Worm (Caenorhabditis elegans) whole organism, young adult: ENCODE data around the gene F54D5.15.

ENCODE experiments used
- C06A6.2 ChIP-seq: fragments of 200-800 bp; sonication (Bioruptor generic); conservative IDR thresholded peaks from 2 replicates; pipeline ENCODE4 v1.3.6; 2022; ENCODE audit warnings: missing genetic modification characterization, missing compliant biosample characterization
- D2030.7 ChIP-seq: fragments of 200-800 bp; sonication (Bioruptor generic); IDR thresholded peaks from 2 replicates; pipeline ENCODE4 v1.3.6; 2022; ENCODE audit warnings: missing genetic modification reagents, missing genetic modification characterization, missing compliant biosample characterization
- F33H1.4 ChIP-seq: fragments of 200-800 bp; sonication (Bioruptor generic); IDR thresholded peaks from 2 replicates; pipeline ENCODE4 v1.3.6; 2022; ENCODE audit warnings: missing genetic modification reagents, missing genetic modification characterization, missing compliant biosample characterization
- F39B2.1 ChIP-seq: fragments of 200-800 bp; sonication (Bioruptor generic); IDR thresholded peaks from 2 replicates; pipeline ENCODE4 v1.3.6; 2022; ENCODE audit warnings: missing genetic modification reagents, missing genetic modification characterization, missing compliant biosample characterization
- F49E8.2 ChIP-seq: sonication (generic microtip); optimal IDR thresholded peaks from 3 replicates; lab custom pipeline; 2017; ENCODE audit warnings: missing genetic modification characterization, mild to moderate bottlenecking, missing compliant biosample characterization, antibody characterized with exemption, moderate library complexity; ENCODE audit not compliant: insufficient read depth
- F57C9.4 ChIP-seq: sonication (generic microtip); optimal IDR thresholded peaks from 2 replicates; lab custom pipeline; 2017; ENCODE audit warnings: mild to moderate bottlenecking, missing genetic modification characterization, missing compliant biosample characterization
- K11D2.4 ChIP-seq: fragments of 200-800 bp; sonication (Bioruptor generic); IDR thresholded peaks from 2 replicates; pipeline ENCODE4 v1.3.6; 2022; ENCODE audit warnings: missing genetic modification reagents, missing genetic modification characterization, missing compliant biosample characterization
- K12H6.12 ChIP-seq: fragments of 200-800 bp; sonication (Bioruptor generic); optimal IDR thresholded peaks from 2 replicates; lab custom pipeline; 2018; ENCODE audit warnings: mild to moderate bottlenecking, missing genetic modification characterization, missing compliant biosample characterization
- T26A5.8 ChIP-seq: sonication (generic microtip); optimal IDR thresholded peaks from 2 replicates; lab custom pipeline; 2016; ENCODE audit warnings: missing genetic modification characterization, missing compliant biosample characterization
- Y79H2A.3 ChIP-seq: fragments of 200-800 bp; sonication (Bioruptor generic); conservative IDR thresholded peaks from 2 replicates; pipeline ENCODE4 v1.3.6; 2022; ENCODE audit warnings: missing genetic modification reagents, missing genetic modification characterization, missing compliant biosample characterization
- akir-1 ChIP-seq: fragments of 200-800 bp; sonication (Bioruptor generic); optimal IDR thresholded peaks from 2 replicates; lab custom pipeline; 2018; ENCODE audit warnings: mild to moderate bottlenecking, missing genetic modification characterization, moderate library complexity, missing compliant biosample characterization
- aptf-2 ChIP-seq: fragments of 200-800 bp; sonication (Bioruptor generic); conservative IDR thresholded peaks from 2 replicates; pipeline ENCODE4 v1.3.6; 2022; ENCODE audit warnings: missing genetic modification reagents, missing genetic modification characterization, missing compliant biosample characterization
- bed-2 ChIP-seq: fragments of 200-800 bp; sonication (Bioruptor generic); IDR thresholded peaks from 2 replicates; pipeline ENCODE4 v1.3.6; 2022; ENCODE audit warnings: missing genetic modification reagents, missing genetic modification characterization, missing compliant biosample characterization
- ccch-3 ChIP-seq: fragments of 200-800 bp; sonication (Bioruptor generic); optimal IDR thresholded peaks from 2 replicates; lab custom pipeline; 2018; ENCODE audit warnings: mild to moderate bottlenecking, missing genetic modification characterization, missing compliant biosample characterization
- cebp-1 ChIP-seq, 2 experiments: fragments of 200-800 bp in 1 of 2; sonication (Bioruptor generic) in 1 of 2; sonication (generic microtip) in 1 of 2; IDR thresholded peaks in 1 of 2; optimal IDR thresholded peaks in 1 of 2; 2 replicates each; pipeline versions ENCODE4 v1.3.6 to Lab custom; 2017 to 2022; ENCODE audit warnings: missing compliant biosample characterization in 2 of 2, missing genetic modification characterization in 2 of 2, mild to moderate bottlenecking in 1 of 2, missing genetic modification reagents in 1 of 2, moderate library complexity in 1 of 2
- cebp-2 ChIP-seq: fragments of 200-800 bp; sonication (Bioruptor generic); IDR thresholded peaks from 2 replicates; pipeline ENCODE4 v1.3.6; 2022; ENCODE audit warnings: missing genetic modification characterization, missing compliant biosample characterization
- ceh-91 ChIP-seq: fragments of 200-800 bp; sonication (Bioruptor generic); IDR thresholded peaks from 2 replicates; pipeline ENCODE4 v1.3.6; 2022; ENCODE audit warnings: missing genetic modification reagents, missing genetic modification characterization, missing compliant biosample characterization
- die-1 ChIP-seq: sonication (generic microtip); optimal IDR thresholded peaks from 2 replicates; lab custom pipeline; 2016; ENCODE audit warnings: missing genotype, mild to moderate bottlenecking, missing genetic modification characterization, missing compliant biosample characterization
- efl-1 ChIP-seq: fragments of 150-350 bp; optimal IDR thresholded peaks from 2 replicates; lab custom pipeline; 2014; ENCODE audit warnings: missing biosample characterization, missing genetic modification reagents, missing genetic modification characterization
- egl-18 ChIP-seq: fragments of 200-800 bp; sonication (Bioruptor generic); IDR thresholded peaks from 2 replicates; pipeline ENCODE4 v1.3.6; 2022; ENCODE audit warnings: missing genetic modification reagents, missing genetic modification characterization, missing compliant biosample characterization
- egl-44 ChIP-seq: fragments of 200-800 bp; sonication (Bioruptor generic); IDR thresholded peaks from 2 replicates; pipeline ENCODE4 v1.3.6; 2022; ENCODE audit warnings: missing genetic modification reagents, missing genetic modification characterization, missing compliant biosample characterization
- egrh-3 ChIP-seq: fragments of 200-800 bp; sonication (Bioruptor generic); IDR thresholded peaks from 2 replicates; pipeline ENCODE4 v1.3.6; 2022; ENCODE audit warnings: missing genetic modification reagents, missing genetic modification characterization, missing compliant biosample characterization
- ekl-4 ChIP-seq: fragments of 200-800 bp; sonication (Bioruptor generic); IDR thresholded peaks from 2 replicates; pipeline ENCODE4 v1.3.6; 2022; ENCODE audit warnings: missing genetic modification reagents, missing genetic modification characterization, missing compliant biosample characterization
- hsf-1 ChIP-seq: fragments of 200-800 bp; sonication (Bioruptor generic); IDR thresholded peaks from 2 replicates; pipeline ENCODE4 v1.3.6; 2022; ENCODE audit warnings: missing genetic modification reagents, missing genetic modification characterization, missing compliant biosample characterization
- lag-1 ChIP-seq: fragments of 200-800 bp; sonication (Bioruptor generic); IDR thresholded peaks from 2 replicates; pipeline ENCODE4 v1.3.6; 2022; ENCODE audit warnings: missing genetic modification reagents, missing genetic modification characterization, missing compliant biosample characterization
- lin-26 ChIP-seq: fragments of 200-800 bp; sonication (Bioruptor generic); IDR thresholded peaks from 2 replicates; pipeline ENCODE4 v1.3.6; 2022; ENCODE audit warnings: missing genetic modification reagents, missing genetic modification characterization, missing compliant biosample characterization
- lsl-1 ChIP-seq: fragments of 200-800 bp; sonication (Bioruptor generic); optimal IDR thresholded peaks from 2 replicates; lab custom pipeline; 2018; ENCODE audit warnings: mild to moderate bottlenecking, missing genetic modification characterization, moderate library complexity, missing compliant biosample characterization
- madf-3 ChIP-seq: fragments of 200-800 bp; sonication (Bioruptor generic); IDR thresholded peaks from 2 replicates; pipeline ENCODE4 v1.3.6; 2022; ENCODE audit warnings: missing genetic modification reagents, missing genetic modification characterization, missing compliant biosample characterization
- madf-6 ChIP-seq: fragments of 200-800 bp; sonication (Bioruptor generic); IDR thresholded peaks from 2 replicates; pipeline ENCODE4 v1.3.6; 2022; ENCODE audit warnings: missing genetic modification reagents, missing genetic modification characterization, missing compliant biosample characterization
- madf-8 ChIP-seq: fragments of 200-800 bp; sonication (Bioruptor generic); conservative IDR thresholded peaks from 2 replicates; pipeline ENCODE4 v1.3.6; 2022; ENCODE audit warnings: missing genetic modification reagents, missing genetic modification characterization, missing compliant biosample characterization
- mcd-1 ChIP-seq: fragments of 200-800 bp; sonication (Bioruptor generic); IDR thresholded peaks from 2 replicates; pipeline ENCODE4 v1.3.6; 2022; ENCODE audit warnings: missing genetic modification reagents, missing genetic modification characterization, missing compliant biosample characterization
- mes-4 ChIP-seq: sonication (generic microtip); optimal IDR thresholded peaks from 2 replicates; lab custom pipeline; 2016; ENCODE audit warnings: missing genotype, missing genetic modification characterization, missing compliant biosample characterization
- nhr-179 ChIP-seq: sonication (generic microtip); optimal IDR thresholded peaks from 2 replicates; lab custom pipeline; 2016; ENCODE audit warnings: mild to moderate bottlenecking, missing genetic modification characterization, missing compliant biosample characterization
- somi-1 ChIP-seq: fragments of 200-800 bp; sonication (Bioruptor generic); optimal IDR thresholded peaks from 2 replicates; lab custom pipeline; 2018; ENCODE audit warnings: mild to moderate bottlenecking, missing genetic modification characterization, missing compliant biosample characterization
- sptf-2 ChIP-seq: fragments of 200-800 bp; sonication (Bioruptor generic); optimal IDR thresholded peaks from 2 replicates; lab custom pipeline; 2018; ENCODE audit warnings: mild to moderate bottlenecking, missing genetic modification characterization, missing compliant biosample characterization
- tbp1 ChIP-seq: fragments of 200-800 bp; sonication (Bioruptor generic); optimal IDR thresholded peaks from 2 replicates; lab custom pipeline; 2018; ENCODE audit warnings: mild to moderate bottlenecking, missing genetic modification characterization, missing compliant biosample characterization
- tbx-9 ChIP-seq: sonication (generic microtip); optimal IDR thresholded peaks from 2 replicates; lab custom pipeline; 2016; ENCODE audit warnings: borderline replicate concordance, missing genetic modification characterization, inconsistent platforms, missing compliant biosample characterization
- xnd-1 ChIP-seq: sonication (generic microtip); optimal IDR thresholded peaks from 2 replicates; lab custom pipeline; 2016; ENCODE audit warnings: missing genotype, missing genetic modification reagents, missing genetic modification characterization, missing compliant biosample characterization
- ztf-18 ChIP-seq: sonication (generic microtip); optimal IDR thresholded peaks from 2 replicates; lab custom pipeline; 2016; ENCODE audit warnings: missing genotype, mild to moderate bottlenecking, missing genetic modification characterization, missing compliant biosample characterization
- ztf-25 ChIP-seq: fragments of 200-800 bp; sonication (Bioruptor generic); IDR thresholded peaks from 2 replicates; pipeline ENCODE4 v1.3.6; 2022; ENCODE audit warnings: missing genetic modification reagents, missing genetic modification characterization, missing compliant biosample characterization
- ztf-26 ChIP-seq: sonication (generic microtip); optimal IDR thresholded peaks from 2 replicates; lab custom pipeline; 2017; ENCODE audit warnings: missing genetic modification characterization, missing compliant biosample characterization
- ztf-6 ChIP-seq: fragments of 200-800 bp; sonication (Bioruptor generic); IDR thresholded peaks from 2 replicates; pipeline ENCODE4 v1.3.6; 2022; ENCODE audit warnings: missing genetic modification reagents, missing genetic modification characterization, missing compliant biosample characterization

Gene F54D5.15

DNA sequence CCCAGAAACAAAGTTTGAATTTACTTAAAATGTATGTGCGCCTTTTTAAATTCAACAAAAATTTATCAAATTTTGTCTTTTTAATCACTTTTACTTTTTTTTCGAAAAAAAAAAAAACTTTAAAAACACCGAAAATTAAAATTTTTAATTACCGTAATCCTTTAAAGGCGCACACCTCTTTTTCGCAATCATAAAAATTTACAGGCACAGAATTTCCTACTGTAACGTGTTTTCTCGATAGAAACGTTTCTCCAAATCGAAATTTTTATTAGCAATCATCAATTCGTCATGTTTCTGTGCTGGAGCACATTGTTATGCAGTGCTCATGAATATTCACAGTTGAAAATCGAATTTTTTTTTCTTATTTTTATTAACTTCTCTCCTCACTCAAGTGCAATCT lies 27.5 kb downstream of the F54D5.15 start:
- TF ChIP-seq F33H1.4 (GFP tag; lab: Robert Waterston, UW) (peak; percentile 31; the same call in 1 of the 2 replicates), madf-6 (GFP tag; lab: Robert Waterston, UW) (peak; percentile 92), T26A5.8 (no peak), lsl-1 (GFP tag; lab: Kevin White, UChicago) (peak; percentile 81), madf-8 (peak; percentile 93), D2030.7 (GFP tag; lab: Robert Waterston, UW) (0 out of 2 replicates have a peak, but pooled peaks have one; percentile 28), die-1 (tag; lab: Kevin White, UChicago) (no peak), xnd-1 (tag; lab: Kevin White, UChicago) (peak; percentile 72)

DNA sequence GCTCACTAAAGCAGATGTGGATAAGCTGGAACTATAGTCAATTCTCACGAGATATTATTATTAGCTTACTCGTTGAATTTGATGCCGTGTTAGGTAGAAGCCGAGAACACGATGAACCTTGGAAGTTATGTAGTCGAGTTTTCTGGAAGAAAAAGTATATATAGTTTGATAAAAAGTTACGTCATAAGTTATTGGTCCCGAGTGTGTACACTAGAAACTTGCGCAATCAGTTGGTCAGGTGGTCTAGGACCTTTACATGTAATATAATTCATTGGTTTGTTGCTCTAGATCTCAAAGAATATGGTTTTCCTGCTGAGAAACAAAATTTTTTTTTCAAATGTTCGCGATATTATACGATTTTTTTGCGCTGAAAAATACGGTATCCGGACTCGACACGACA lies 28.1 kb downstream of the F54D5.15 start:
- TF ChIP-seq sptf-2 (GFP tag; lab: Kevin White, UChicago) (no peak), die-1 (tag; lab: Kevin White, UChicago) (no peak), cebp-2 (no peak), F49E8.2 (tag; lab: Kevin White, UChicago) (no peak)

DNA sequence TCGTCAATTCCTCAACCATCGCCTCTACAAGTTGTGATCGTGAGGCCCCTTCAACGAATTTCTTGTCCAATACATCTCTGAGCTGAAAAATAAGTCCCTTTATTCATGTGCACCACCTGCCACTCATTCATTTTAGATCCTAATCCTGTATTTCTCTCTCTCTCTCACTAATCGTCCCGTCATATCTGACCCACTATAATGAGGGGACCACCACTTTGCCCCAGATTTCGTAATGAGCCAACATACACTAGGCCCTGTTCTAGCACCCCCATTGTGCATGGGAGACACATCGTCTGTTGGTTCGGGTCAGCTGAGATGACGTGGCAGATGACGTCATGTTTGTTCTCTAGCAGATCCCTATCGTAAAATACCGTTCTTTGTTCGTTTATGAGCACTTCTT lies 28.6 kb downstream of the F54D5.15 start:
- no peak for TF ChIP-seq cebp-1 (GFP tag; IDR thresholded peaks at IDR 0.05; lab: Robert Waterston, UW)
- TF ChIP-seq cebp-1 (tag; optimal IDR thresholded peaks at IDR 0.05; lab: Kevin White, UChicago) = peak; percentile 40
- 0 out of 2 replicates have a peak, but pooled peaks have one; percentile 52 for TF ChIP-seq lag-1
- 0 out of 2 replicates have a peak, but pooled peaks have one; percentile 21 for TF ChIP-seq aptf-2 (GFP tag; lab: Robert Waterston, UW)
- no peak for TF ChIP-seq Y79H2A.3
- TF ChIP-seq F39B2.1 (GFP tag; lab: Robert Waterston, UW) = no peak
- no peak for TF ChIP-seq sptf-2 (GFP tag; lab: Kevin White, UChicago)
- TF ChIP-seq mes-4 = no peak
- TF ChIP-seq nhr-179 (tag; lab: Kevin White, UChicago) = no peak
- TF ChIP-seq ekl-4 (GFP tag; lab: Robert Waterston, UW) = no peak
- TF ChIP-seq tbx-9 (tag; lab: Kevin White, UChicago) = no peak
- no peak for TF ChIP-seq F57C9.4 (tag; lab: Kevin White, UChicago)

DNA sequence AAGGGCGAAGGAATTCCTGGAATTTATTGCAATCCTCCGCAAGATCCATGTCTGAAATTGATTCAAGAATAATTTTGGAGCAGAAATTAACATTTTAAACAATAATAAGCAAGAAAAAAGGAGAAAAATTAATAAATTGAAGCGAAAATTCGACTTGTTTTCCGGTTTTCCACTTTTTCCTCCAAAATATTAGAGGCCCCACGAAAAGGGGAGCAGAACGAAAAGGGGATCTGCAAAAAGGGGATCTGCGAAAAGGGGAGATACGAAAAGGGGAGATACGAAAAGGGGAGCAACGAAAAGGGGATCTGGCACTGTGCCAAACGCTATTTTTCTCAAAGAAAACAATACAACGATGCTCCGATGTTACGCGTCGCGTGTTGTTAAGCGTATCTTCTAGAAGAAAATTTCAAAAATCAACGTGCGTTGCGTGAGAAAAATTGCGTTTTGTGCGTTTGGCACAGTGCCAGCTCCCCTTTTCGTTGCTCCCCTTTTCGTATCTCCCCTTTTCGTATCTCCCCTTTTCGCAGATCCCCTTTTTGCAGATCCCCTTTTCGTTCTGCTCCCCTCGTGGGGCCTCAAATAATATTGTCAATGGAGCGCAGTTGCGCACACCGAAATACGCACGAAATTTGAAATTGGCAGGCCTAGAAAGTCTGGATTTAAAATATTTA lies 29.5 kb downstream of the F54D5.15 start, which contains the start of gene Y62F5A.12:
Gene Y62F5A.12 (minus strand): TSS at position 51 of the 671 bp plus-strand sequence.
- TF ChIP-seq egl-18 (GFP tag; lab: Robert Waterston, UW) (peak; percentile 86), K11D2.4 (peak; percentile 95), cebp-1 (GFP tag; IDR thresholded peaks at IDR 0.05; lab: Robert Waterston, UW) (peak; percentile 89), cebp-1 (tag; optimal IDR thresholded peaks at IDR 0.05; lab: Kevin White, UChicago) (peak; percentile 83), ccch-3 (GFP tag; lab: Kevin White, UChicago) (peak; percentile 31), lin-26 (GFP tag; lab: Robert Waterston, UW) (peak; percentile 90), ztf-25 (GFP tag; lab: Robert Waterston, UW) (peak; percentile 99), akir-1 (GFP tag; lab: Kevin White, UChicago) (peak; percentile 82), ztf-18 (peak; percentile 86), egl-44 (peak; percentile 86; the same call in 1 of the 2 replicates), madf-8 (peak; percentile 96), egrh-3 (GFP tag; lab: Robert Waterston, UW) (peak; percentile 91), madf-6 (GFP tag; lab: Robert Waterston, UW) (peak; percentile 96), C06A6.2 (peak; percentile 82), ceh-91 (GFP tag; lab: Robert Waterston, UW) (peak; percentile 97), K12H6.12 (tag; lab: Kevin White, UChicago) (peak; percentile 87), ztf-6 (GFP tag; lab: Robert Waterston, UW) (peak; percentile 98), ztf-26 (peak; percentile 68), madf-3 (GFP tag; lab: Robert Waterston, UW) (peak; percentile 93), tbp1 (GFP tag; lab: Kevin White, UChicago) (peak; percentile 71), efl-1 (GFP tag; lab: Kevin White, UChicago) (peak; percentile 52), bed-2 (GFP tag; lab: Robert Waterston, UW) (peak; percentile 98), mcd-1 (peak; percentile 99), somi-1 (peak; percentile 47), hsf-1 (GFP tag; lab: Robert Waterston, UW) (peak; percentile 91)
